Fruit fly (Drosophila melanogaster): ENCODE data around the gene Mrp5.

Gene Mrp5

DNA sequence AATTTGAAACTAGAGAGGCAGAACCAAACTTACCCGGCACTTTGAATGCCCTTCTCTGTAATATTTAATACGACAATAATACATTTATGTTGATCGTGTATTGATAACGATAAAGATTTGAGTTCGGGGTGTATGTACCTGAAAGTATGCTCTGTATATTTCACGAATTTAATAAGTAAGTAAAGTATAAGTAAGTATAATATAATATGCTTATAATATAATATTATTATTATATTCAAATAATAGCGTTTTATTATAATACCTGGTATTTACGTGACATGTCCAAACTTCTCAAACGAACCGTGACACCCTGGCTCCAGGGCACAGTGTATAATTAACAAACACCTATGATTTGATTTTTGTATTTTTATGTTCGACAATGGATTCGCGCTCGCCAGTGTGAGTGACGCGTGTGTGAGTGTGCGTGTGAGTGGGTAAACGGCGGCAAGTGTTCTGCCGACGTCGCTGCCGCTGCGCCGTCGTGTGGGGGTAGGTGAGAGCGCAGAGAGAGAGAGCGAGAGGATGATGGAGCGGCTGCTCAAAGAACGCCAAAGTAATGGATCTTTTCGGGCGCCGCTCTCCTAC is 14.2 kb upstream of the Mrp5 start:
- TF ChIP-seq ss (GFP tag; optimal IDR thresholded peaks at IDR 0.05) (no peak), eg (GFP tag; IDR thresholded peaks at IDR 0.05) (no peak), CG32006 (GFP tag; optimal IDR thresholded peaks at IDR 0.05) (peak; percentile 31), Eip78C (GFP tag) (peak; percentile 46), CG6276 (GFP tag; optimal IDR thresholded peaks at IDR 0.05) (peak; percentile 60), CG6163 (GFP tag; IDR thresholded peaks at IDR 0.05) (0 out of 3 replicates have a peak, but pooled peaks have one; percentile 6), fkh (GFP tag; optimal IDR thresholded peaks at IDR 0.05) (peak; percentile 68)

- TF ChIP-seq dsx (GFP tag; optimal IDR thresholded peaks at IDR 0.05; ENCODE audit: poor library complexity, severe bottlenecking) (no peak), salr (GFP tag; optimal IDR thresholded peaks at IDR 0.05) (no peak), CG15336 (GFP tag; IDR thresholded peaks at IDR 0.05) (no peak)
Observed at dm6 chr3R:19888156-19888784, 12.8 kb upstream of the Mrp5 start, which contains the start of gene ninaE. Gene ninaE (minus strand): TSS chr3R:19888206.

dm6 chr3R:19880431-19880939 is 5.0 kb upstream of the Mrp5 start:
- peak; percentile 27 for TF ChIP-seq lz (GFP tag; optimal IDR thresholded peaks at IDR 0.05)
- peak; percentile 11 for TF ChIP-seq OdsH (GFP tag; optimal IDR thresholded peaks at IDR 0.05)
- TF ChIP-seq CG8632 (GFP tag; optimal IDR thresholded peaks at IDR 0.05), result no peak
- peak; percentile 31; the same call in 1 of the 3 replicates for TF ChIP-seq CG6163 (GFP tag; IDR thresholded peaks at IDR 0.05)
- TF ChIP-seq CG6808 (GFP tag; optimal IDR thresholded peaks at IDR 0.05), result peak; percentile 38
- peak; percentile 33; the same call in 1 of the 3 replicates for TF ChIP-seq CG8119 (GFP tag; IDR thresholded peaks at IDR 0.05)
- no peak for TF ChIP-seq spab (GFP tag; optimal IDR thresholded peaks at IDR 0.05)
- peak; percentile 36 for TF ChIP-seq CG32006 (GFP tag; optimal IDR thresholded peaks at IDR 0.05)
- peak; percentile 18 for TF ChIP-seq Ets96B (tag; optimal IDR thresholded peaks at IDR 0.05)
- TF ChIP-seq CG1621 (tag; optimal IDR thresholded peaks at IDR 0.05), result no peak
- peak; percentile 7 for TF ChIP-seq Hr4 (GFP tag; optimal IDR thresholded peaks at IDR 0.05)
- no peak for TF ChIP-seq CG8319 (GFP tag; optimal IDR thresholded peaks at IDR 0.05)
- peak; percentile 39 for TF ChIP-seq Sox14 (GFP tag; optimal IDR thresholded peaks at IDR 0.05)
- TF ChIP-seq CG6276 (GFP tag; optimal IDR thresholded peaks at IDR 0.05), result no peak
- TF ChIP-seq Sox102F (GFP tag; optimal IDR thresholded peaks at IDR 0.05), result no peak
- TF ChIP-seq CG11294 (GFP tag; IDR thresholded peaks at IDR 0.05), result no peak
- TF ChIP-seq cyc (GFP tag; optimal IDR thresholded peaks at IDR 0.05), result peak; percentile 13
- no peak for TF ChIP-seq fd85E (GFP tag; optimal IDR thresholded peaks at IDR 0.05)
- peak; percentile 48 for TF ChIP-seq vri (GFP tag; optimal IDR thresholded peaks at IDR 0.05)
- peak; percentile 10 for TF ChIP-seq fkh (GFP tag; optimal IDR thresholded peaks at IDR 0.05)
- TF ChIP-seq Eip78C (GFP tag), result peak; percentile 85
- peak; percentile 5 for TF ChIP-seq CG7368 (GFP tag; optimal IDR thresholded peaks at IDR 0.05)
- TF ChIP-seq esn (GFP tag; optimal IDR thresholded peaks at IDR 0.05), result peak; percentile 45
- peak; percentile 50 for TF ChIP-seq CG15336 (GFP tag; IDR thresholded peaks at IDR 0.05)
- no peak for TF ChIP-seq Met (GFP tag; optimal IDR thresholded peaks at IDR 0.05)
- TF ChIP-seq CG4318 (GFP tag; optimal IDR thresholded peaks at IDR 0.05), result no peak
- TF ChIP-seq ss (GFP tag; optimal IDR thresholded peaks at IDR 0.05), result peak in 1 of 2 experiments; percentile 52
- TF ChIP-seq net (GFP tag; optimal IDR thresholded peaks at IDR 0.05), result peak; percentile 51
- no peak for TF ChIP-seq Smox (GFP tag; optimal IDR thresholded peaks at IDR 0.05)
- TF ChIP-seq CG6854 (GFP tag; optimal IDR thresholded peaks at IDR 0.05), result peak; percentile 38
- peak; percentile 50; the same call in 1 of the 3 replicates for TF ChIP-seq eg (GFP tag; IDR thresholded peaks at IDR 0.05)
- peak; percentile 25 for TF ChIP-seq topi (GFP tag; optimal IDR thresholded peaks at IDR 0.05)
- TF ChIP-seq Eip93F (GFP tag; optimal IDR thresholded peaks at IDR 0.05), result no peak
- peak; percentile 38 for TF ChIP-seq CG31627 (GFP tag; optimal IDR thresholded peaks at IDR 0.05)
